Worm (Caenorhabditis elegans) whole organism, late embryonic: Measurements from ENCODE around the gene hpo-18.

ENCODE experiments used
- ceh-30 ChIP-seq: fragments of 150-350 bp; optimal IDR thresholded peaks from 2 replicates; lab custom pipeline; 2014; ENCODE audit warnings: missing biosample characterization, missing genetic modification characterization
- dve-1 ChIP-seq: sonication (generic microtip); optimal IDR thresholded peaks from 2 replicates; lab custom pipeline; 2017; ENCODE audit warnings: antibody characterized with exemption, mild to moderate bottlenecking, missing genetic modification characterization, missing compliant biosample characterization
- ets-4 ChIP-seq: sonication (generic microtip); optimal IDR thresholded peaks from 2 replicates; lab custom pipeline; 2016; ENCODE audit warnings: missing genetic modification characterization, missing compliant biosample characterization
- fax-1 ChIP-seq: sonication (generic microtip); optimal IDR thresholded peaks from 2 replicates; lab custom pipeline; 2016; ENCODE audit warnings: missing genotype, missing genetic modification characterization, missing compliant biosample characterization
- gmeb-2 ChIP-seq: sonication (generic microtip); optimal IDR thresholded peaks from 2 replicates; lab custom pipeline; 2016; ENCODE audit warnings: missing genetic modification characterization, inconsistent platforms, missing compliant biosample characterization
- unc-86 ChIP-seq: sonication (generic microtip); optimal IDR thresholded peaks from 2 replicates; lab custom pipeline; 2016; ENCODE audit warnings: missing genetic modification characterization, missing compliant biosample characterization

DNA sequence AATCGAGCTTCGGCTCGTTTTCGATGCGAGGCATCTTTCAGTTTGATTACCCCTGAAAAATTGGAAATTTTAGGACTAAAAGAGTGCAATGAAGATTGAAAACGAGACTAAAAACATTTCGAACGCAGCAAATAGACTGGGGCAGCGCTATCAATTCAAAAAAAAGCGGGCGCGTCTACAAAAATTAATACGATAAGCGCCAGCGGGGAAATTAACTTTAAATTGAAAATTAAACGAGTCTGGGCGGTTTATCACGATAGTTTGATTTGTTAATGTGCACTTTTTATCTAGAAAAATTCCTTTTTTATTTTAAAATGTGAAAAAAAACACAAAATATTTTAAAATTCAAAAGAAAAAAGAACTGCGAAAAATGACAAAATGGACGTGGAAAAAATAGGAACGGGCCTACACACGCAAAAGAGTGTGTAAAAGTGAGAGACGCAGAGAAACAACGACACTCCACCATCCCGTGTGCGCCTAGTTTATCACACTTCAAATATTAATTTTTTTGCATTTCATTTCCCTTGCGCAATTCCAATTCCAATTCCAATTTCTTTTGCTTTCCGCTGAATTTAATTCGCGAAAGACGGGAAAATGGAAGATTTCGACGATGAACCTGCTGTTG lies 25.2 kb upstream of the hpo-18 start, which contains the start of the genes gmpr-1 and fipp-1:
- TF ChIP-seq ceh-30 (no peak), ets-4 (tag; lab: Kevin White, UChicago) (no peak), gmeb-2 (tag; lab: Kevin White, UChicago) (no peak), fax-1 (tag; lab: Kevin White, UChicago) (no peak), dve-1 (tag; lab: Kevin White, UChicago) (no peak), unc-86 (tag; lab: Kevin White, UChicago) (no peak)
